Fruit fly (Drosophila melanogaster): ENCODE results near the gene Cox10.

Gene Cox10

dm6 chr2L:10372297-10372696 lies 41.0 kb downstream of the Cox10 start:
- TF ChIP-seq CG34367 (tag; optimal IDR thresholded peaks at IDR 0.05) (no peak), CG12605 (GFP tag; IDR thresholded peaks at IDR 0.05) (no peak)

- TF ChIP-seq CG8301 (tag; optimal IDR thresholded peaks at IDR 0.05) (no peak), CG4496 (GFP tag; IDR thresholded peaks at IDR 0.05) (no peak), CG13204 (GFP tag; optimal IDR thresholded peaks at IDR 0.05) (no peak), fd96Ca (GFP tag; IDR thresholded peaks at IDR 0.05) (no peak), CG32121 (GFP tag; IDR thresholded peaks at IDR 0.05) (no peak), CG15710 (tag; optimal IDR thresholded peaks at IDR 0.05) (no peak), gl (tag; optimal IDR thresholded peaks at IDR 0.05) (no peak), EcR (GFP tag; optimal IDR thresholded peaks at IDR 0.05) (no peak), CG8159 (tag; optimal IDR thresholded peaks at IDR 0.05) (no peak), CG10348 (GFP tag; IDR thresholded peaks at IDR 0.05) (no peak)
Observed at dm6 chr2L:10373605-10374269, 42.5 kb downstream of the Cox10 start, which contains the start of gene rho-5. rho-5 (minus strand) TSS chr2L:10373900.

dm6 chr2L:10375464-10376236 lies 44.4 kb downstream of the Cox10 start, which contains the start of the genes CG33303 and dpr19:
CG33303 (minus strand) TSS chr2L:10375757.
dpr19 (plus strand) TSS chr2L:10376168.
- peak; percentile 50; the same call in 1 of the 2 replicates for TF ChIP-seq Ets98B (GFP tag; IDR thresholded peaks at IDR 0.05)
- peak; percentile 56 for TF ChIP-seq CG8159 (tag; optimal IDR thresholded peaks at IDR 0.05)
- TF ChIP-seq CG10348 (GFP tag; IDR thresholded peaks at IDR 0.05) = no peak
- TF ChIP-seq Pif1A (GFP tag; optimal IDR thresholded peaks at IDR 0.05) = no peak
- TF ChIP-seq CG34367 (tag; optimal IDR thresholded peaks at IDR 0.05) = peak; percentile 25
- no peak for TF ChIP-seq Pif1B (GFP tag; optimal IDR thresholded peaks at IDR 0.05)
- TF ChIP-seq CG14655 (GFP tag; optimal IDR thresholded peaks at IDR 0.05) = no peak
- peak; percentile 44 for TF ChIP-seq CG8301 (tag; optimal IDR thresholded peaks at IDR 0.05)
- TF ChIP-seq gl (tag; optimal IDR thresholded peaks at IDR 0.05) = no peak
- peak; percentile 48 for TF ChIP-seq CG17806 (tag; optimal IDR thresholded peaks at IDR 0.05)
- no peak for TF ChIP-seq fd96Ca (GFP tag; IDR thresholded peaks at IDR 0.05)
- TF ChIP-seq EcR (GFP tag; optimal IDR thresholded peaks at IDR 0.05) = no peak
- peak; percentile 70 for TF ChIP-seq D1 (tag; optimal IDR thresholded peaks at IDR 0.05)
- TF ChIP-seq CG15710 (tag; optimal IDR thresholded peaks at IDR 0.05) = peak; percentile 57
- peak; percentile 44 for TF ChIP-seq CG9948 (tag; optimal IDR thresholded peaks at IDR 0.05)
- peak; percentile 41 for TF ChIP-seq CG32121 (GFP tag; IDR thresholded peaks at IDR 0.05)
- TF ChIP-seq CG13204 (GFP tag; optimal IDR thresholded peaks at IDR 0.05) = no peak
- peak; percentile 44; the same call in 1 of the 3 replicates for TF ChIP-seq CG4496 (GFP tag; IDR thresholded peaks at IDR 0.05)
- TF ChIP-seq rn (GFP tag; IDR thresholded peaks at IDR 0.05) = no peak
- TF ChIP-seq CG12605 (GFP tag; IDR thresholded peaks at IDR 0.05) = no peak
- TF ChIP-seq Snoo (tag; optimal IDR thresholded peaks at IDR 0.05) = peak; percentile 43

- TF ChIP-seq CG17806 (tag; optimal IDR thresholded peaks at IDR 0.05) (no peak), CG13204 (GFP tag; optimal IDR thresholded peaks at IDR 0.05) (no peak), CG9948 (tag; optimal IDR thresholded peaks at IDR 0.05) (no peak), fd96Ca (GFP tag; IDR thresholded peaks at IDR 0.05) (no peak), CG32121 (GFP tag; IDR thresholded peaks at IDR 0.05) (no peak), CG14655 (GFP tag; optimal IDR thresholded peaks at IDR 0.05) (no peak), rn (GFP tag; IDR thresholded peaks at IDR 0.05) (no peak), Pif1A (GFP tag; optimal IDR thresholded peaks at IDR 0.05) (no peak), CG15710 (tag; optimal IDR thresholded peaks at IDR 0.05) (no peak), CG12605 (GFP tag; IDR thresholded peaks at IDR 0.05) (no peak)
Observed at dm6 chr2L:10376276-10376675, 45.0 kb downstream of the Cox10 start.

dm6 chr2L:10378631-10379030 lies 47.4 kb downstream of the Cox10 start:
- TF ChIP-seq EcR (GFP tag; optimal IDR thresholded peaks at IDR 0.05) = no peak

- TF ChIP-seq CG12605 (GFP tag; IDR thresholded peaks at IDR 0.05) (no peak), D1 (tag; optimal IDR thresholded peaks at IDR 0.05) (no peak), rn (GFP tag; IDR thresholded peaks at IDR 0.05) (no peak), fd96Ca (GFP tag; IDR thresholded peaks at IDR 0.05) (no peak), CG9948 (tag; optimal IDR thresholded peaks at IDR 0.05) (no peak), CG8159 (tag; optimal IDR thresholded peaks at IDR 0.05) (no peak), Pif1B (GFP tag; optimal IDR thresholded peaks at IDR 0.05) (no peak), CG4496 (GFP tag; IDR thresholded peaks at IDR 0.05) (no peak)
Observed at dm6 chr2L:10379865-10380264, 48.6 kb downstream of the Cox10 start, which contains the start of gene gny. gny (plus strand) TSS chr2L:10380103.
